Worm (Caenorhabditis elegans): ENCODE results near the gene flad-1.

DNA sequence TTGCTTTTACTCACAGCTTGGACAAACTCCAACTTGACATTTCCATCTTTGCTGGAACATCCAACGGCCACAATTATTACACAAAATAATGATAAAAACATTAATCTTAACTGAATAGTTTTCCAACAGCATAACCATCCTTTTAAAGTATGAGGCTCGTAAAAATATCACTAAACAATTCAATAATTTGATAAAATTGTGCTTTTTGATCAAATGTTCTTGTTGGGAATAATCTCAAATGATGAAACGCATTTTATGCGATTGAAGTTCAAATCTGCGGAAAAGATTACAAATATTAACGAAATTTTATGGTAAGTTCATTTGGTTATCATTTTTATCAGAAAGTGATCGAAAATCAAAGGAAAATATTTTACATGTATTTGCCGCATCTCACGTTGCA, 23.5 kb upstream of the flad-1 start, which contains the start of gene pho-10:
- TF ChIP-seq ceh-27 (GFP tag; optimal IDR thresholded peaks at IDR 0.05) = no peak
- TF ChIP-seq unc-130 (GFP tag; optimal IDR thresholded peaks at IDR 0.05) = no peak
- no peak for TF ChIP-seq ztf-28 (GFP tag; IDR thresholded peaks at IDR 0.05)
- TF ChIP-seq akir-1 (GFP tag; optimal IDR thresholded peaks at IDR 0.05) = no peak
- TF ChIP-seq ceh-40 (GFP tag; IDR thresholded peaks at IDR 0.05) = no peak
- no peak for TF ChIP-seq dox-1 (GFP tag; IDR thresholded peaks at IDR 0.05)
